Worm (Caenorhabditis elegans) whole organism, midembryonic: ENCODE results near the gene ZK686.3.

Experiments
- cog-1 ChIP-seq: sonication (generic microtip); optimal IDR thresholded peaks from 2 replicates; lab custom pipeline; 2016; ENCODE audit warnings: missing genetic modification characterization, missing compliant biosample characterization
- ref-1 ChIP-seq: fragments of 200-800 bp; sonication (Bioruptor generic); conservative IDR thresholded peaks from 2 replicates; pipeline ENCODE4 v1.3.6; 2022; ENCODE audit warnings: missing genetic modification reagents, missing genetic modification characterization, missing compliant biosample characterization
- tab-1 ChIP-seq: fragments of 200-800 bp; sonication (Bioruptor generic); IDR thresholded peaks from 2 replicates; pipeline ENCODE4 v1.3.6; 2022; ENCODE audit warnings: missing genetic modification characterization, missing compliant biosample characterization

DNA sequence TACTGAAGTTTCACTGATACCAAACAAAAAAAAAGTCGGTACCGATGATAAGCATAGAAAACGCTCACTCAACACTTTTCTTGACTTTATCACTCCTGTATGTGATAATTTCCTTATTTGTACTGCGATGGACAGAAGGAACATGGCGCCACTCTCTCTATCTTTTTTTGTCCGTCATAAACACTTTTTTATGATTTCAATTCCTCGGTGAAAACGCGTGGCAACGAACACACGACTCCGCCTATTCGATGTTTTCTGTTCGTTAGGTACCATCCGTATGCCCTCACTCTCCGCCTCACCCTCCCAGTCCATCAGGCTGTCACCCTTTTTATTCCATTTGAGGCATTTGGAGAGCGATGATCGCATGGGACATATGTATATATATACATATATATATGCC, 38.5 kb downstream of the ZK686.3 start:
- no peak for TF ChIP-seq cog-1
- TF ChIP-seq ref-1 (GFP tag; lab: Robert Waterston, UW) = no peak
- TF ChIP-seq tab-1 (GFP tag; lab: Robert Waterston, UW) = no peak
